Fruit fly (Drosophila melanogaster): ENCODE data around the gene Past1.

The Past1 gene

DNA sequence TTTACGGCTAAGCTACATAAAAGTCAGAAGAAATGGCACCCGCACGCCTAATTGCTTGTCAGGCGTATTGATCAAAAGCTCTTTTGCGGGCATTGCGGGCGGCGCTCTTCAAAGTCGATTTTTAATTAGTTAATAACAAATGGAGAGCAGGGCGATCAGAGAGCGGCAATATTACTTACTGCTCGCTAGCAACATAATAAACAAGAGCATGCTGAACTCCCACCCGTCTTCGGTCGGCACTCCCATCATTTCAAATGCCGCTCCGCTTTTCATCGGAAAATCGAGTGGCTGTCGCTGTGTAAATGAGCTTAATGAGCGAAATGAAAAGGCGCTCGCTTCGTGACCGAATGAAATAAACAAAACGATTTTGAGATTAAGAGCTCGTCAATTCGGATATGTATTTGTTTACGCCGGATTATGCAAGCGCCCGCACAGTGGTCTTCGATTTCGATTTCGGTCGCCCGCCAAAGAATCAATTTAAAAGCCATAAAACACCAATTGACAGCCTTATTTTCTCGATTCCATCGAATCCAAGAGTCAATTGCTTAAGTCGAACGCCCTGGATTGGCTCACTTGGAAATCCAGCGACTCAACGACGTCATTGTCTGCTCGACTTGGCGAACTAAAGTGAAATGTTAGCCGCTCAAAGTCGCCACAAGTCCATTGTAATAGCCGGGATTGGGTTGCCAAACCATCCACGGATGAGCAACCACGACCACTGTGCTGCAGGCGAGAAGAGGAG, 43.4 kb upstream of the Past1 start (continued):
- peak; percentile 86 for TF ChIP-seq Abd-B (GFP tag; optimal IDR thresholded peaks at IDR 0.05)
- no peak for TF ChIP-seq zen2 (GFP tag; IDR thresholded peaks at IDR 0.05; ENCODE audit: partially characterized antibody)
- TF ChIP-seq CTCF (GFP tag; optimal IDR thresholded peaks at IDR 0.05) = peak; percentile 43
- TF ChIP-seq cas (GFP tag; IDR thresholded peaks at IDR 0.05) = no peak
- peak; percentile 84 for TF ChIP-seq CG9609 (GFP tag; optimal IDR thresholded peaks at IDR 0.05)
- peak; percentile 77 for TF ChIP-seq dm (GFP tag; optimal IDR thresholded peaks at IDR 0.05)
- TF ChIP-seq CG6175 (GFP tag; IDR thresholded peaks at IDR 0.05) = peak; percentile 8; the same call in 1 of the 3 replicates
- TF ChIP-seq Hmx (GFP tag; optimal IDR thresholded peaks at IDR 0.05) = no peak
- TF ChIP-seq CG9817 (tag; optimal IDR thresholded peaks at IDR 0.05) = peak; percentile 78
- peak; percentile 75 for TF ChIP-seq az2 (GFP tag; optimal IDR thresholded peaks at IDR 0.05)
- TF ChIP-seq seq (GFP tag; IDR thresholded peaks at IDR 0.05) = peak; percentile 89
- no peak for TF ChIP-seq CG14965 (GFP tag; optimal IDR thresholded peaks at IDR 0.05; ENCODE audit: borderline replicate concordance)
- TF ChIP-seq CG1603 (tag; optimal IDR thresholded peaks at IDR 0.05) = peak; percentile 84
- TF ChIP-seq gem (tag; optimal IDR thresholded peaks at IDR 0.05) = peak; percentile 89
- TF ChIP-seq ssp (GFP tag; IDR thresholded peaks at IDR 0.05) = peak; percentile 69
- TF ChIP-seq Dp (GFP tag; optimal IDR thresholded peaks at IDR 0.05) = no peak
- no peak for TF ChIP-seq CG3838 (GFP tag; optimal IDR thresholded peaks at IDR 0.05)
- TF ChIP-seq Myb (GFP tag; optimal IDR thresholded peaks at IDR 0.05) = peak; percentile 61
- no peak; the same call in 2 of the 3 replicates for TF ChIP-seq HLH4C (GFP tag; IDR thresholded peaks at IDR 0.05; ENCODE audit: partially characterized antibody)
- peak; percentile 76 for TF ChIP-seq CG17385 (GFP tag; optimal IDR thresholded peaks at IDR 0.05)
- TF ChIP-seq NC2α (GFP tag; optimal IDR thresholded peaks at IDR 0.05) = peak; percentile 75
- TF ChIP-seq CG17568 (GFP tag; optimal IDR thresholded peaks at IDR 0.05) = peak; percentile 54
- TF ChIP-seq CG12299 (tag; optimal IDR thresholded peaks at IDR 0.05) = peak; percentile 66
- TF ChIP-seq CG8388 (GFP tag; optimal IDR thresholded peaks at IDR 0.05) = peak; percentile 72
- peak; percentile 63 for TF ChIP-seq Atf3 (GFP tag; optimal IDR thresholded peaks at IDR 0.05)
- TF ChIP-seq tgo (GFP tag; IDR thresholded peaks at IDR 0.05) = peak; percentile 82
- TF ChIP-seq CG2889 (GFP tag; IDR thresholded peaks at IDR 0.05) = peak; percentile 62; the same call in 1 of the 3 replicates
- peak; percentile 81 for TF ChIP-seq lab (GFP tag; optimal IDR thresholded peaks at IDR 0.05)
- peak; percentile 39 for TF ChIP-seq CG4617 (GFP tag; optimal IDR thresholded peaks at IDR 0.05; ENCODE audit: borderline replicate concordance)
- peak; percentile 97 for TF ChIP-seq Med (GFP tag)
- TF ChIP-seq sob (GFP tag; IDR thresholded peaks at IDR 0.05) = peak; percentile 66; the same call in 1 of the 2 replicates
- TF ChIP-seq YL-1 (GFP tag; optimal IDR thresholded peaks at IDR 0.05) = peak; percentile 62
- peak; percentile 72 for TF ChIP-seq B-H1 (GFP tag; IDR thresholded peaks at IDR 0.05)
- TF ChIP-seq CG17802 (tag; optimal IDR thresholded peaks at IDR 0.05) = peak; percentile 13
- peak; percentile 55; the same call in 1 of the 2 replicates for TF ChIP-seq dati (GFP tag; IDR thresholded peaks at IDR 0.05)
- TF ChIP-seq otp (GFP tag; IDR thresholded peaks at IDR 0.05) = peak; percentile 36; the same call in 1 of the 3 replicates
- peak; percentile 84; the same call in 2 of the 3 replicates for TF ChIP-seq so (GFP tag; IDR thresholded peaks at IDR 0.05)
- peak; percentile 76 for TF ChIP-seq run (tag; optimal IDR thresholded peaks at IDR 0.05)
- peak; percentile 55 for TF ChIP-seq sima (GFP tag; optimal IDR thresholded peaks at IDR 0.05)
- TF ChIP-seq CHES-1-like (GFP tag; optimal IDR thresholded peaks at IDR 0.05) = peak; percentile 73
- peak; percentile 74 for TF ChIP-seq E2f1 (GFP tag; IDR thresholded peaks at IDR 0.05)
- TF ChIP-seq ERR (GFP tag; optimal IDR thresholded peaks at IDR 0.05) = peak; percentile 66
- peak; percentile 86 for TF ChIP-seq phol (tag; optimal IDR thresholded peaks at IDR 0.05)
- peak; percentile 80 for TF ChIP-seq danr (GFP tag; IDR thresholded peaks at IDR 0.05)
- TF ChIP-seq CG11085 (GFP tag; IDR thresholded peaks at IDR 0.05) = peak; percentile 60
- peak; percentile 91 for TF ChIP-seq sisA (GFP tag; IDR thresholded peaks at IDR 0.05)
- no peak for TF ChIP-seq yki (optimal IDR thresholded peaks at IDR 0.05)
- peak; percentile 75 for TF ChIP-seq CG12071 (GFP tag; optimal IDR thresholded peaks at IDR 0.05)
- peak; percentile 69 for TF ChIP-seq Fer3 (tag; optimal IDR thresholded peaks at IDR 0.05)
- TF ChIP-seq sc (optimal IDR thresholded peaks at IDR 0.05) = no peak
- TF ChIP-seq sc (GFP tag; optimal IDR thresholded peaks at IDR 0.05) = peak; percentile 64

All from whole organism, embryonic.